Worm (Caenorhabditis elegans): Measurements from ENCODE around the gene F38A5.6.

DNA sequence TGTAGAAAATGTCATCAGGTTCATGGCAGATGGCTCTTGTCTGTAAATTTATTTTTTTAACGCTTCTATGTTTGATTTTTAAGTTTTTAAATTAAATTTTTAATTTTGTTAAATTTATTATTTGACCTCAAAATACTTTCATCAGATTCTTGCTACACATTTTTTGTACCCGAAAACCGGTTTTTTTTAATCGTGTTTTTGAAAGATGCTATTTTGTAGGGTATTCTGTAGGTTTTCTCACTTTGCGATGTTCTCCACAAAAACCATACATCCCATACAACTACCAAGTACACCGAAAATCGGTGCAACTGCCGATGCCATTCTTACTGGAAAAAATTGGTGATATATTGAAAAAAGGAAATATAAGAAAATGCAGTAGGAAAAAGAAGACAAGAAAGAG is 8.7 kb upstream of the F38A5.6 start, which contains the start of gene nstp-2:
- no peak for TF ChIP-seq cog-1 (tag; optimal IDR thresholded peaks at IDR 0.05)
- no peak for TF ChIP-seq klf-2 (GFP tag; conservative IDR thresholded peaks at IDR 0.05)
- no peak for TF ChIP-seq med-1 (GFP tag; optimal IDR thresholded peaks at IDR 0.05; ENCODE audit: insufficient read depth)

Measured in whole organism, midembryonic.